Fruit fly (Drosophila melanogaster) whole organism, wandering third instar larva: ENCODE data around the gene CG33523.

Experiments used
- Abd-B ChIP-seq: fragments of >200 bp; optimal IDR thresholded peaks from 2 replicates; lab custom pipeline; 2017; ENCODE audit warnings: missing biosample characterization, missing genetic modification characterization
- OdsH ChIP-seq: fragments of 200-800 bp; sonication (Bioruptor generic); optimal IDR thresholded peaks from 2 replicates; lab custom pipeline; 2016; ENCODE audit warnings: missing biosample characterization, mild to moderate bottlenecking, missing genetic modification characterization
- foxo ChIP-seq, 2 experiments: fragments of 200-800 bp; sonication (Bioruptor generic); optimal IDR thresholded peaks; 2 replicates in 1 of 2; 3 replicates in 1 of 2; lab custom pipeline; 2016 to 2017; ENCODE audit warnings: missing biosample characterization in 2 of 2, missing genetic modification characterization in 2 of 2
- h ChIP-seq: fragments of 200-800 bp; sonication (Bioruptor generic); optimal IDR thresholded peaks from 3 replicates; lab custom pipeline; 2016; ENCODE audit warnings: missing biosample characterization, mild to moderate bottlenecking, missing genetic modification characterization
- tai ChIP-seq: sonication (Bioruptor generic); optimal IDR thresholded peaks from 2 replicates; lab custom pipeline; 2016; ENCODE audit warnings: missing biosample characterization, missing genetic modification characterization

dm6 chr3L:5881310-5882208 is 42.1 kb upstream of the CG33523 start:
- TF ChIP-seq foxo (GFP tag; optimal IDR thresholded peaks at IDR 0.05; lab: Kevin White, UChicago) (no peak), h (peak; percentile 37), OdsH (GFP tag; lab: Kevin White, UChicago) (peak; percentile 47), Abd-B (GFP tag; lab: Kevin White, UChicago) (no peak), tai (no peak)
